Fruit fly (Drosophila melanogaster) whole organism, embryonic: Measurements from ENCODE around the gene CG4452.

Source experiments
- Abd-B ChIP-seq: fragments of 200-800 bp; sonication (Bioruptor generic); optimal IDR thresholded peaks from 2 replicates; lab custom pipeline; 2018; ENCODE audit warnings: missing biosample characterization, mild to moderate bottlenecking, missing genetic modification characterization, moderate library complexity
- Adf1 ChIP-seq: fragments of 200-800 bp; sonication (Bioruptor generic); IDR thresholded peaks from 2 replicates; pipeline ENCODE4 v1.3.6; 2022; ENCODE audit warnings: missing biosample characterization, missing genetic modification characterization
- C15 ChIP-seq: fragments of 200-800 bp; sonication (Bioruptor generic); IDR thresholded peaks from 3 replicates; pipeline ENCODE4 v1.3.6; 2022; ENCODE audit warnings: missing biosample characterization, missing genetic modification characterization
- CG10959 ChIP-seq: fragments of 200-800 bp; sonication (Bioruptor generic); IDR thresholded peaks from 2 replicates; pipeline ENCODE4 v1.3.6; 2022; ENCODE audit warnings: missing biosample characterization, missing genetic modification characterization
- CG11247 ChIP-seq: fragments of 200-800 bp; sonication (Bioruptor generic); IDR thresholded peaks from 2 replicates; pipeline ENCODE4 v1.3.6; 2022; ENCODE audit warnings: missing biosample characterization, missing genetic modification characterization
- CG11398 ChIP-seq: fragments of 200-800 bp; sonication (Bioruptor generic); optimal IDR thresholded peaks from 2 replicates; lab custom pipeline; 2016; ENCODE audit warnings: missing biosample characterization, missing genetic modification characterization
- CG11504 ChIP-seq: fragments of 200-800 bp; sonication (Bioruptor generic); optimal IDR thresholded peaks from 3 replicates; lab custom pipeline; 2019; ENCODE audit warnings: missing biosample characterization, mild to moderate bottlenecking, missing genetic modification characterization, moderate library complexity
- CG12104 ChIP-seq: fragments of 200-800 bp; sonication (Bioruptor generic); optimal IDR thresholded peaks from 3 replicates; lab custom pipeline; 2016; ENCODE audit warnings: missing biosample characterization, missing genetic modification characterization
- CG12299 ChIP-seq: fragments of 200-800 bp; sonication (Bioruptor generic); optimal IDR thresholded peaks from 2 replicates; lab custom pipeline; 2018; ENCODE audit warnings: missing biosample characterization, mild to moderate bottlenecking, missing genetic modification characterization
- CG12769 ChIP-seq: fragments of 200-800 bp; sonication (Bioruptor generic); optimal IDR thresholded peaks from 2 replicates; lab custom pipeline; 2019; ENCODE audit warnings: missing biosample characterization, mild to moderate bottlenecking, missing genetic modification characterization, moderate library complexity
- CG13287 ChIP-seq: fragments of 200-800 bp; sonication (Bioruptor generic); IDR thresholded peaks from 2 replicates; pipeline ENCODE4 v1.3.6; 2022; ENCODE audit warnings: missing biosample characterization, missing genetic modification characterization; ENCODE audit not compliant: partially characterized antibody
- CG13624 ChIP-seq: fragments of 200-800 bp; sonication (Bioruptor generic); optimal IDR thresholded peaks from 2 replicates; lab custom pipeline; 2016; ENCODE audit warnings: missing biosample characterization, missing genetic modification characterization
- CG13894 ChIP-seq: fragments of 200-800 bp; sonication (Bioruptor generic); optimal IDR thresholded peaks from 3 replicates; lab custom pipeline; 2018; ENCODE audit warnings: missing biosample characterization, mild to moderate bottlenecking, missing genetic modification characterization, moderate library complexity
- CG14860 ChIP-seq: fragments of 200-800 bp; sonication (Bioruptor generic); IDR thresholded peaks from 3 replicates; pipeline ENCODE4 v1.3.6; 2022; ENCODE audit warnings: missing biosample characterization, missing genetic modification characterization; ENCODE audit not compliant: partially characterized antibody
- CG1647 ChIP-seq: fragments of 200-800 bp; sonication (Bioruptor generic); optimal IDR thresholded peaks from 3 replicates; lab custom pipeline; 2016; ENCODE audit warnings: missing biosample characterization, missing genetic modification characterization
- CG17186 ChIP-seq: fragments of 200-800 bp; sonication (Bioruptor generic); optimal IDR thresholded peaks from 3 replicates; lab custom pipeline; 2017; ENCODE audit warnings: missing biosample characterization, missing genetic modification reagents, missing genetic modification characterization
- CG18262 ChIP-seq: fragments of 200-800 bp; optimal IDR thresholded peaks from 3 replicates; lab custom pipeline; 2019; ENCODE audit warnings: missing biosample characterization, mild to moderate bottlenecking, missing genetic modification characterization, moderate library complexity
- CG2129 ChIP-seq: fragments of 200-800 bp; sonication (Bioruptor generic); IDR thresholded peaks from 2 replicates; pipeline ENCODE4 v1.3.6; 2022; ENCODE audit warnings: missing biosample characterization, missing genetic modification characterization; ENCODE audit not compliant: partially characterized antibody
- CG34224 ChIP-seq: fragments of 200-800 bp; sonication (Bioruptor generic); IDR thresholded peaks from 3 replicates; pipeline ENCODE4 v1.3.6; 2022; ENCODE audit warnings: missing biosample characterization, missing genetic modification characterization; ENCODE audit not compliant: partially characterized antibody
- CG42726 ChIP-seq: fragments of 200-800 bp; sonication (Bioruptor generic); IDR thresholded peaks from 2 replicates; pipeline ENCODE4 v1.3.6; 2022; ENCODE audit warnings: missing biosample characterization, missing genetic modification characterization; ENCODE audit not compliant: partially characterized antibody
- CG4360 ChIP-seq: fragments of 200-800 bp; sonication (Bioruptor generic); IDR thresholded peaks from 2 replicates; pipeline ENCODE4 v1.3.6; 2022; ENCODE audit warnings: missing biosample characterization, missing genetic modification characterization
- CG43689 ChIP-seq: fragments of 200-800 bp; sonication (Bioruptor generic); IDR thresholded peaks from 2 replicates; pipeline ENCODE4 v1.3.6; 2022; ENCODE audit warnings: missing biosample characterization, missing genetic modification characterization
- CG6254 ChIP-seq: fragments of 200-800 bp; sonication (Bioruptor generic); optimal IDR thresholded peaks from 3 replicates; lab custom pipeline; 2017; ENCODE audit warnings: mild to moderate bottlenecking, missing biosample characterization, missing genetic modification reagents, missing genetic modification characterization
- CG6813 ChIP-seq: fragments of 200-800 bp; sonication (Bioruptor generic); optimal IDR thresholded peaks from 2 replicates; lab custom pipeline; 2017; ENCODE audit warnings: missing biosample characterization, missing genetic modification characterization, mild to moderate bottlenecking, moderate library complexity, missing genetic modification reagents
- CG7963 ChIP-seq: fragments of 200-800 bp; sonication (Bioruptor generic); IDR thresholded peaks from 3 replicates; pipeline ENCODE4 v1.3.6; 2022; ENCODE audit warnings: missing biosample characterization, missing genetic modification characterization; ENCODE audit not compliant: partially characterized antibody
- CG9817 ChIP-seq: fragments of 200-800 bp; sonication (Bioruptor generic); optimal IDR thresholded peaks from 2 replicates; lab custom pipeline; 2018; ENCODE audit warnings: missing biosample characterization, mild to moderate bottlenecking, missing genetic modification characterization, moderate library complexity
- Camta ChIP-seq: fragments of 200-800 bp; sonication (Bioruptor generic); optimal IDR thresholded peaks from 2 replicates; lab custom pipeline; 2016; ENCODE audit warnings: missing biosample characterization, missing genetic modification characterization
- CoRest ChIP-seq: fragments of 200-800 bp; sonication (Bioruptor generic); optimal IDR thresholded peaks from 3 replicates; lab custom pipeline; 2018; ENCODE audit warnings: missing biosample characterization, mild to moderate bottlenecking, missing genetic modification characterization, moderate library complexity
- Dp ChIP-seq: fragments of 200-800 bp; sonication (Bioruptor generic); optimal IDR thresholded peaks from 2 replicates; lab custom pipeline; 2018; ENCODE audit warnings: missing biosample characterization, mild to moderate bottlenecking, missing genetic modification characterization, moderate library complexity
- Elba2 ChIP-seq: fragments of 200-800 bp; sonication (Bioruptor generic); optimal IDR thresholded peaks from 3 replicates; lab custom pipeline; 2016; ENCODE audit warnings: missing biosample characterization, missing genetic modification characterization
- Fer3 ChIP-seq: fragments of 200-800 bp; sonication (Bioruptor generic); optimal IDR thresholded peaks from 2 replicates; lab custom pipeline; 2018; ENCODE audit warnings: missing biosample characterization, mild to moderate bottlenecking, missing genetic modification characterization, moderate library complexity
- Hmr ChIP-seq: fragments of 200-800 bp; sonication (Bioruptor generic); optimal IDR thresholded peaks from 3 replicates; lab custom pipeline; 2017; ENCODE audit warnings: mild to moderate bottlenecking, missing biosample characterization, missing genetic modification reagents, missing genetic modification characterization
- MBD-R2 ChIP-seq: fragments of 200-800 bp; sonication (Bioruptor generic); IDR thresholded peaks from 2 replicates; pipeline ENCODE4 v1.3.6; 2022; ENCODE audit warnings: missing biosample characterization, missing genetic modification characterization
- Nf-YA ChIP-seq: fragments of 200-800 bp; sonication (Bioruptor generic); IDR thresholded peaks from 2 replicates; pipeline ENCODE4 v1.3.6; 2022; ENCODE audit warnings: missing biosample characterization, missing genetic modification characterization
- ab ChIP-seq: fragments of 200-800 bp; sonication (Bioruptor generic); optimal IDR thresholded peaks from 2 replicates; lab custom pipeline; 2016; ENCODE audit warnings: missing biosample characterization, missing genetic modification characterization
- dpn ChIP-seq, 2 experiments: fragments of 200-800 bp; sonication (Bioruptor generic); optimal IDR thresholded peaks; 3 replicates each; lab custom pipeline; 2016; ENCODE audit warnings: missing biosample characterization in 2 of 2, missing genetic modification characterization in 2 of 2
- dysf ChIP-seq: fragments of 200-800 bp; sonication (Bioruptor generic); IDR thresholded peaks from 3 replicates; pipeline ENCODE4 v1.3.6; 2022; ENCODE audit warnings: missing biosample characterization, missing genetic modification characterization
- ftz-f1 ChIP-seq: fragments of 200-800 bp; sonication (Bioruptor generic); optimal IDR thresholded peaks from 2 replicates; lab custom pipeline; 2016; ENCODE audit warnings: missing biosample characterization, missing genetic modification characterization
- gem ChIP-seq: fragments of 200-800 bp; sonication (Bioruptor generic); optimal IDR thresholded peaks from 2 replicates; lab custom pipeline; 2019; ENCODE audit warnings: missing biosample characterization, mild to moderate bottlenecking, missing genetic modification characterization, moderate library complexity
- hbn ChIP-seq: fragments of 200-800 bp; sonication (Bioruptor generic); IDR thresholded peaks from 2 replicates; pipeline ENCODE4 v1.3.6; 2022; ENCODE audit warnings: missing biosample characterization, missing genetic modification characterization; ENCODE audit not compliant: partially characterized antibody
- lilli ChIP-seq: fragments of 200-800 bp; sonication (Bioruptor generic); optimal IDR thresholded peaks from 3 replicates; lab custom pipeline; 2016; ENCODE audit warnings: missing biosample characterization, missing genetic modification characterization
- org-1 ChIP-seq: fragments of 200-800 bp; sonication (Bioruptor generic); optimal IDR thresholded peaks from 2 replicates; lab custom pipeline; 2017; ENCODE audit warnings: missing biosample characterization, missing genetic modification characterization
- psq ChIP-seq: fragments of 200-800 bp; sonication (Bioruptor generic); optimal IDR thresholded peaks from 2 replicates; lab custom pipeline; 2017; ENCODE audit warnings: missing biosample characterization, missing genetic modification characterization
- sd ChIP-seq: fragments of 200-800 bp; sonication (Bioruptor generic); optimal IDR thresholded peaks from 3 replicates; lab custom pipeline; 2018; ENCODE audit warnings: missing biosample characterization, mild to moderate bottlenecking, missing genetic modification characterization, moderate library complexity
- stc ChIP-seq: fragments of 200-800 bp; sonication (Bioruptor generic); IDR thresholded peaks from 2 replicates; pipeline ENCODE4 v1.3.6; 2022; ENCODE audit warnings: missing biosample characterization, missing genetic modification characterization
- trem ChIP-seq: fragments of 200-800 bp; optimal IDR thresholded peaks from 3 replicates; lab custom pipeline; 2019; ENCODE audit warnings: missing biosample characterization, mild to moderate bottlenecking, missing genetic modification characterization, moderate library complexity
- vnd ChIP-seq: fragments of 200-800 bp; sonication (Bioruptor generic); IDR thresholded peaks from 3 replicates; pipeline ENCODE4 v1.3.6; 2022; ENCODE audit warnings: missing biosample characterization, missing genetic modification characterization; ENCODE audit not compliant: partially characterized antibody
- zfh2 ChIP-seq: fragments of 200-800 bp; sonication (Bioruptor generic); optimal IDR thresholded peaks from 2 replicates; lab custom pipeline; 2016; ENCODE audit warnings: missing biosample characterization, missing genetic modification characterization

Gene CG4452

DNA sequence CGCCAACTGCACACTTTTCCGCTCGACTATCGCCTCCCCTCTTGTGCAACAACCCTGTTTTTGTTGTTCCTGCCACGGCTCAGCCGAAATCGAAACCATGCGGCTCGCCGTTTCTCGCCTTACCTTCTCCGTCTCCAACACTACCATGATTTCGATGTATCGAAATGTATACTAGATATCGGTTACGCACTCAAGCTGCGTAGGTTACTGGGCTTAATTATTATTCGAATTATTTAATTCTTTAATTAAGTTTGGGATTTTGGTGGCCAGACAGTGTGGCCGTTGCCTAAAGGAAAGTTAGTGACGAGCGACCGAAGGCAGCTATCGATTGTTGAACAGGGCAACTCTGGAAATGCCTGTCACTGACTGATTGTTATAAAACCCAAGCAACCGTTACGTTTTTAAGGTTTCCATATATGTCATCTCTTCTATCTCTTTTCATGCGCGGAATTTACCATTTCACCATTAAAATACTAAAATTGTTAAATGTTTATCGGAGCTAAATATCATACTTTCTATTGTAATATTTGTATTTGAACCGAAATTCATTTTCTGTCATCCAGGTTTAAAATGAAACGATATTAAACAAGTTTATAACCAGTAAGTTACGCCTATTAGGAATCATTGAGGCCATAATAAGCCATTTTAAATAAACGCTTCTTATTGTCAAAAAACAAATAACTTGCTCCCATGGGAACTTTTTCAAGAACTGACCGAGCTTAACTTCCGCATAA lies 35.1 kb downstream of the CG4452 start, which contains the start of gene eIF4E1 (continued):
- TF ChIP-seq CG6813 (GFP tag; lab: Kevin White, UChicago) = no peak
- TF ChIP-seq C15 (GFP tag; lab: Robert Waterston, UW) = no peak
- TF ChIP-seq trem (tag; lab: Kevin White, UChicago) = peak; percentile 57
- TF ChIP-seq CG42726 (GFP tag; lab: Robert Waterston, UW) = peak; percentile 80
- peak; percentile 52 for TF ChIP-seq CG17186 (GFP tag; lab: Kevin White, UChicago)
- peak in 1 of 2 experiments; percentile 62 for TF ChIP-seq dpn (GFP tag; optimal IDR thresholded peaks at IDR 0.05; lab: Kevin White, UChicago)
- TF ChIP-seq CG2129 (GFP tag; lab: Robert Waterston, UW) = peak; percentile 34; the same call in 1 of the 2 replicates
- TF ChIP-seq CG9817 (tag; lab: Kevin White, UChicago) = no peak
- TF ChIP-seq CG1647 (GFP tag; lab: Kevin White, UChicago) = no peak
- TF ChIP-seq CG10959 (GFP tag; lab: Robert Waterston, UW) = no peak
- peak; percentile 40 for TF ChIP-seq ftz-f1 (GFP tag; lab: Kevin White, UChicago)
- TF ChIP-seq CG12299 = no peak
- TF ChIP-seq CG43689 = no peak
- peak; percentile 43 for TF ChIP-seq CG11247 (GFP tag; lab: Robert Waterston, UW)
- peak; percentile 40 for TF ChIP-seq CG13624 (GFP tag; lab: Kevin White, UChicago)
- TF ChIP-seq CG7963 = peak; percentile 67
- TF ChIP-seq MBD-R2 (GFP tag; lab: Robert Waterston, UW) = peak; percentile 78
- no peak for TF ChIP-seq CG11504
- TF ChIP-seq hbn (GFP tag; lab: Robert Waterston, UW) = peak; percentile 57
- peak; percentile 36; the same call in 2 of the 3 replicates for TF ChIP-seq CG14860
- 0 out of 2 replicates have a peak, but pooled peaks have one; percentile 5 for TF ChIP-seq Nf-YA
- TF ChIP-seq Elba2 (GFP tag; lab: Kevin White, UChicago) = peak; percentile 75
- peak; percentile 21 for TF ChIP-seq sd (tag; lab: Kevin White, UChicago)
- no peak for TF ChIP-seq CG6254 (GFP tag; lab: Kevin White, UChicago)
- TF ChIP-seq CG13894 = peak; percentile 31
- TF ChIP-seq zfh2 (GFP tag; lab: Kevin White, UChicago) = peak; percentile 16
- TF ChIP-seq CG34224 (GFP tag; lab: Robert Waterston, UW) = peak; percentile 58
- TF ChIP-seq Camta (GFP tag; lab: Kevin White, UChicago) = peak; percentile 32
- TF ChIP-seq Adf1 (GFP tag; lab: Robert Waterston, UW) = 0 out of 2 replicates have a peak, but pooled peaks have one; percentile 28
- no peak for TF ChIP-seq Fer3 (tag; lab: Kevin White, UChicago)
- TF ChIP-seq CG12104 (GFP tag; lab: Kevin White, UChicago) = no peak
- TF ChIP-seq CoRest (tag; lab: Kevin White, UChicago) = peak; percentile 61
- no peak for TF ChIP-seq CG11398
- peak; percentile 5 for TF ChIP-seq gem (tag; lab: Kevin White, UChicago)
- peak; percentile 4; the same call in 1 of the 2 replicates for TF ChIP-seq stc (GFP tag; lab: Robert Waterston, UW)
- peak; percentile 80 for TF ChIP-seq CG13287 (GFP tag; lab: Robert Waterston, UW)
- TF ChIP-seq Hmr (GFP tag; lab: Kevin White, UChicago) = peak; percentile 47
- TF ChIP-seq vnd (GFP tag; lab: Robert Waterston, UW) = peak; percentile 74; the same call in 2 of the 3 replicates
- TF ChIP-seq lilli (GFP tag; lab: Kevin White, UChicago) = peak; percentile 2
- TF ChIP-seq CG18262 (tag; lab: Kevin White, UChicago) = peak; percentile 0
- TF ChIP-seq Dp (GFP tag; lab: Kevin White, UChicago) = peak; percentile 54
- TF ChIP-seq org-1 (GFP tag; lab: Kevin White, UChicago) = no peak
- TF ChIP-seq CG4360 (GFP tag; lab: Robert Waterston, UW) = peak; percentile 52; the same call in 1 of the 2 replicates
- TF ChIP-seq ab (GFP tag; lab: Kevin White, UChicago) = no peak
- TF ChIP-seq psq (GFP tag; lab: Kevin White, UChicago) = no peak
- TF ChIP-seq Abd-B = no peak
- peak; percentile 18 for TF ChIP-seq CG12769 (tag; lab: Kevin White, UChicago)
- no peak for TF ChIP-seq dysf
